Fruit fly (Drosophila melanogaster) S2 (cell line): ENCODE results near the gene CG15387.

Experiments used
- CG8478 ChIP-seq: fragments of >200 bp; optimal IDR thresholded peaks from 2 replicates; lab custom pipeline; 2018
- CTCF ChIP-seq, 2 experiments: fragments of >200 bp; optimal IDR thresholded peaks; 2 replicates each; lab custom pipeline; 2018

The CG15387 gene

dm6 chr2L:2236722-2237121 is 10.6 kb upstream of the CG15387 start, which contains the start of gene Sec24CD:
Gene Sec24CD (minus strand): TSS chr2L:2236844.
- TF ChIP-seq CTCF (optimal IDR thresholded peaks at IDR 0.05; lab: Kevin White, UChicago) (no peak), CG8478 (lab: Kevin White, UChicago) (no peak)

- no peak for TF ChIP-seq CG8478 (lab: Kevin White, UChicago)
- no peak for TF ChIP-seq CTCF (optimal IDR thresholded peaks at IDR 0.05; lab: Kevin White, UChicago)
Measured at dm6 chr2L:2228179-2228849, 2.2 kb upstream of the CG15387 start.

dm6 chr2L:2227316-2227715 is 1.2 kb upstream of the CG15387 start:
- TF ChIP-seq CTCF (optimal IDR thresholded peaks at IDR 0.05; lab: Kevin White, UChicago) (no peak), CG8478 (lab: Kevin White, UChicago) (no peak)

DNA sequence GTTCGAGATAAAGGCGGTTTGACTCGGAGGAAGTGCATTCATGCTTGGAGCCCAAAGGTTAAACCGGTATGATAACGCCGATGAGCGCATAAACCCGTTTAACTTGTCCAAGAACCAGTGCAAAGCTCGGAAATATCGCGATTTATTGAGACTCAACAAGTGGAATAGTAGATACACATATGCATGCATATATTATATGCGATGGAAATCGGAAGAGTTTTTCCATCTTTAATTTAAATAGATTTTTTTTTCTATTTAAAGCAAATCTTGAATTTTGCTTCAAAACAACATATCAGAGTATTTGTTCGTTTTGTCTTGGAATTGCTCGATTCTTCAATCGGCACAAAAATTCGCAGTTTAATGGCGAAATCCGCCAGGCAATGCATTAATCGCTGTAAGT is 3.7 kb downstream of the CG15387 start:
- TF ChIP-seq CTCF (optimal IDR thresholded peaks at IDR 0.05; lab: Kevin White, UChicago): no peak

- TF ChIP-seq CG8478 (lab: Kevin White, UChicago): no peak
- no peak for TF ChIP-seq CTCF (optimal IDR thresholded peaks at IDR 0.05; lab: Kevin White, UChicago)
Measured at dm6 chr2L:2221649-2222150, 4.4 kb downstream of the CG15387 start.

- TF ChIP-seq CG8478 (lab: Kevin White, UChicago): no peak
- TF ChIP-seq CTCF (optimal IDR thresholded peaks at IDR 0.05; lab: Kevin White, UChicago): no peak
Measured at dm6 chr2L:2220573-2221332, 5.3 kb downstream of the CG15387 start, which contains the start of gene papi. Gene papi (plus strand): TSS chr2L:2220748.

- TF ChIP-seq CTCF (optimal IDR thresholded peaks at IDR 0.05; lab: Kevin White, UChicago): no peak
- TF ChIP-seq CG8478 (lab: Kevin White, UChicago): no peak
Measured at dm6 chr2L:2217067-2217684, 8.9 kb downstream of the CG15387 start, which contains the start of the genes CG15386, CG42371 and mio. Gene CG15386 (minus strand): TSS chr2L:2217246. Gene CG42371 (minus strand): TSS chr2L:2217246. Gene mio (plus strand): TSS chr2L:2217290.

- TF ChIP-seq CTCF (optimal IDR thresholded peaks at IDR 0.05; lab: Kevin White, UChicago) (no peak), CG8478 (lab: Kevin White, UChicago) (no peak)
Measured at dm6 chr2L:2216065-2216464, 10.0 kb downstream of the CG15387 start, which contains the start of gene daed. Gene daed (minus strand): TSS chr2L:2216311.

- no peak for TF ChIP-seq CG8478 (lab: Kevin White, UChicago)
- no peak for TF ChIP-seq CTCF (optimal IDR thresholded peaks at IDR 0.05; lab: Kevin White, UChicago)
Measured at dm6 chr2L:2214004-2214403, 12.1 kb downstream of the CG15387 start, which contains the start of the genes Uch and CG34174. Gene Uch (minus strand): TSS chr2L:2214211. Gene CG34174 (plus strand): TSS chr2L:2214266.

- no peak for TF ChIP-seq CTCF (optimal IDR thresholded peaks at IDR 0.05; lab: Kevin White, UChicago)
Measured at dm6 chr2L:2212478-2212877, 13.6 kb downstream of the CG15387 start, which contains the start of gene CG15385. Gene CG15385 (minus strand): TSS chr2L:2212571.

dm6 chr2L:2209002-2209401 is 17.1 kb downstream of the CG15387 start, which contains the start of gene CG33124:
Gene CG33124 (minus strand): TSS chr2L:2209102.
- TF ChIP-seq CTCF (optimal IDR thresholded peaks at IDR 0.05; lab: Kevin White, UChicago): no peak
- no peak for TF ChIP-seq CG8478 (lab: Kevin White, UChicago)

DNA sequence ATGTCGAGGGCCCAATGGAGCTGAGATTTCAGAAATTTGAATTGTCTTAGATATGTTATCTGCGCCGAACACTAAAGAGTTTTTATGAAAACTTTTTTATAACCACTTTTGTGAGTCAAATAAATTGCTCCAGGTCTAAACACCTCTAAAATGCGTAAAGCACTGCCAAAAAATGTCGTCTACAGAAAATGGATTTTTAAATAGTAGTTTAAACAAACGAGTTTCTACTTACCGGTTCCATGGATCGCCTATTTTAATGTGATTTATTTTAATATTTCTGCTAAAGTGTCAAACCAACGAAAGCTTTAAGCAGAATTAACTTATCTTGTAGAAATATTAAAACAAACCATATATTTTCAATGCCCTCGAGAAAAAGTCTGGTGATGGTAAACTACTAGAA is 20.0 kb downstream of the CG15387 start, which contains the start of gene CG31668:
CG31668 (minus strand) TSS at position 101 of the 400 bp plus-strand sequence.
- TF ChIP-seq CG8478 (lab: Kevin White, UChicago): no peak

DNA sequence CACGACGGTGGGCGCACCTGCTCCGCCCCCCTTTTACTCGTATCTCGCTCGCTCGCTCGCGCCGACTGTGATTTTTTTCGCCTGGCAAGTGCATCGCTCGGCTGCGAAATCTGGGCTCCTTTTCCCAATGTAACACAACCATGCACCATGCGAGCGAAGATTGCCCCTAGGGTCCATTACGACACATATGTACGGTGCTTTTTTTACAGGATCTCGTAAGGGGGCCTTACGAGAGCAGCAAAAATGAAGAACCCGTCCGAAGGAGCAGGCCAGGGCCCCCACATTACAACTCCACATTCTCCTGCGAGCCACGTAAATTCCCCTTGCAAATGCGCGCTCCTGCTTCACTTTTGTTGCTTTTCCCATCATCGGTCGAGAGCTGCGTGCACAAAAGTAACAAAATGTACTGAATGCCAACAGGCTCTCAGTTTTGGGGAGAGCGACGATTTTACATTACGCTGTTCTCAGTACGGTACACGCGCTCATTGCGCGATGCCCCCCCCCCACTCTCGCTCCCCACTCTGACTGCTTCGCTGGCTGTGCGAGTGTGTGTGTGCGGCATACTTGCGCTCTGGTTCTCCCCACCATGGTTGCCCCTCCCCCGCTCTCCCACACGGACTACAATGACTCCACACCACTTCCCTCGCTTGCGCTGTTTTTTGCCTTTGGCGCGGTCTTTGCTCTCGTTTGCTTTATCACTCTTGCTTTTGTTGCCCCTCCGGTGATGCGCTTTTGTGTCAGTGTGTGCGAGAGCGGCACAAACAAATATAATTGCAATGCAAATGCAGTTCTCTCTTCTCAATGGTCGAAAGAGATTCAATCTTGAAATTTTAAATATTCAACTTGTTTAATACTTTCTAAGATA is 23.0 kb downstream of the CG15387 start:
- TF ChIP-seq CTCF (optimal IDR thresholded peaks at IDR 0.05; lab: Kevin White, UChicago) (no peak), CG8478 (lab: Kevin White, UChicago) (no peak)
